Fruit fly (Drosophila melanogaster) whole organism, embryonic: Measurements from ENCODE around the gene mRpS23.
A peak's percentile ranks its signal among the peaks of the same experiment; 100 is the strongest.

Experiments
- CG30403 ChIP-seq: fragments of 200-800 bp; sonication (Bioruptor generic); optimal IDR thresholded peaks from 3 replicates; lab custom pipeline; 2016; ENCODE audit warnings: missing biosample characterization, missing genetic modification characterization
- CG30431 ChIP-seq: fragments of 200-800 bp; sonication (Bioruptor generic); optimal IDR thresholded peaks from 2 replicates; lab custom pipeline; 2017; ENCODE audit warnings: missing biosample characterization, missing genetic modification characterization
- E2f2 ChIP-seq: fragments of 200-800 bp; sonication (Bioruptor generic); IDR thresholded peaks from 2 replicates; pipeline ENCODE4 v1.3.6; 2022; ENCODE audit warnings: missing biosample characterization, missing genetic modification characterization
- Hr78 ChIP-seq, 2 experiments: fragments of 200-800 bp in 1 of 2; fragments of >200 bp in 1 of 2; sonication (Bioruptor generic) in 1 of 2; optimal IDR thresholded peaks; 2 replicates each; lab custom pipeline; 2017 to 2019; ENCODE audit warnings: missing biosample characterization in 2 of 2, missing genetic modification characterization in 2 of 2, mild to moderate bottlenecking in 1 of 2, moderate library complexity in 1 of 2
- Lim3 ChIP-seq: fragments of 200-800 bp; sonication (Bioruptor generic); IDR thresholded peaks from 2 replicates; pipeline ENCODE4 v1.3.6; 2022; ENCODE audit warnings: missing biosample characterization, missing genetic modification characterization
- Oli ChIP-seq: fragments of 200-800 bp; sonication (Bioruptor generic); optimal IDR thresholded peaks from 2 replicates; lab custom pipeline; 2018; ENCODE audit warnings: missing biosample characterization, mild to moderate bottlenecking, missing genetic modification characterization, moderate library complexity
- ato ChIP-seq: fragments of 200-800 bp; sonication (Bioruptor generic); IDR thresholded peaks from 2 replicates; pipeline ENCODE4 v1.3.6; 2022; ENCODE audit warnings: missing biosample characterization, missing genetic modification characterization; ENCODE audit not compliant: partially characterized antibody
- phol ChIP-seq: fragments of 200-800 bp; sonication (Bioruptor generic); optimal IDR thresholded peaks from 3 replicates; lab custom pipeline; 2018; ENCODE audit warnings: missing biosample characterization, mild to moderate bottlenecking, missing genetic modification characterization, moderate library complexity
- wor ChIP-seq: fragments of 200-800 bp; sonication (Bioruptor generic); IDR thresholded peaks from 2 replicates; pipeline ENCODE4 v1.3.6; 2022; ENCODE audit warnings: missing biosample characterization, missing genetic modification characterization

dm6 chr2L:13790715-13791114, 44.2 kb downstream of the mRpS23 start, which contains the start of gene CG16863:
- TF ChIP-seq ato (GFP tag; lab: Robert Waterston, UW) (no peak), Lim3 (no peak), CG30403 (GFP tag; lab: Kevin White, UChicago) (no peak), E2f2 (GFP tag; lab: Robert Waterston, UW) (peak; percentile 82), Oli (tag; lab: Kevin White, UChicago) (no peak), CG30431 (no peak), phol (tag; lab: Kevin White, UChicago) (peak; percentile 2), wor (GFP tag; lab: Robert Waterston, UW) (no peak), Hr78 (GFP tag; optimal IDR thresholded peaks at IDR 0.05; lab: Kevin White, UChicago) (no peak)
